Fruit fly (Drosophila melanogaster): ENCODE results near the gene Efa6.

The Efa6 gene

DNA sequence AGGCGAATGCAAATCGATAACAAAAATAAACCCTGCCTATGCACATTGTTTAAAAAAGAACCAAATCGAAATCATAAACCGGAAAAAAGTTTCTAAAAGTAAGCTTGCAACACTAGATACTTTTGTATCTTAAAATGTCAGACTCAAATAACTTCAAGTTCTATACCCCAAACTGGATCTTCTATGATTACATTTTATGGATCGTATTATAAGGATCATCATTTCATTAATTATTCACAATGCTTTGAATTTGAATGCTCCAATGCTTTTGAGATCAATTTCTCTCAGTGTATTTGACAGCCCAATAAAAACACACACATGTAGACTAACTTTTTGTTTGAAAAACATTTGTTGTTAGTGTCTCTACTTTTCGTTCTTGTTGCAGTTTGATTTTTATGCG, 6.7 kb downstream of the Efa6 start:
- TF ChIP-seq gem (tag; optimal IDR thresholded peaks at IDR 0.05) (peak; percentile 19), Drgx (GFP tag; IDR thresholded peaks at IDR 0.05) (0 out of 2 replicates have a peak, but pooled peaks have one; percentile 59), Sin3A (optimal IDR thresholded peaks at IDR 0.05) (no peak)

DNA sequence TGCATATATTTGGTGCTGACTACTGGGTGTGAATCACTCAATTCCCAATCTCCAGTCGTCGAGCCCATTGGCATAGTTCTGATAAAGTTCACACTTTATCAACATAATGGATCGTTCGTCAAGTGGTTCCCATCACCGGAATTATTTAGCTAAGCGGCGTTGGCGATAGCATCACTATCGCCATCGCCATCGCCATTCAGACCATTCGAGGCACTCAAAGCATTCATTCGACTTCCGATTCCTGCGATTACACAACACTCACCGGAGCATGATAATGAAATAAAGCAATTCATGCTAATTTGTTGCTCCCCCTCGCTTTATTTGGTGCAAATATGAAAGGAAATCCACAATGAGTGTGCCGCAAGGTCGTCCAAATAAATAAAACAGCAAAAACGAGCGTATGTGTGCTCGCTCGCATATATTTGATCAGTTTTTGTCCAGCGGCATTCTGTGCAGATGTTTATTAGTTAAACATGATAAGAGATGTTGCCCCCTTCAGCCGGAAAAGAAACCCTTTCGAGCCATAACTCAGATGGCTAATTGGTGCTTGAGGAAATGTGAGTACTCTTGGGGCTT, 7.8 kb downstream of the Efa6 start:
- peak; percentile 59 for TF ChIP-seq Med (GFP tag)
- TF ChIP-seq Abd-B (GFP tag; optimal IDR thresholded peaks at IDR 0.05): no peak
- TF ChIP-seq cg (GFP tag; optimal IDR thresholded peaks at IDR 0.05): no peak
- TF ChIP-seq Deaf1 (tag; optimal IDR thresholded peaks at IDR 0.05): no peak
- peak; percentile 68 for TF ChIP-seq lab (GFP tag; optimal IDR thresholded peaks at IDR 0.05)
- no peak for TF ChIP-seq Dll (GFP tag; IDR thresholded peaks at IDR 0.05; ENCODE audit: partially characterized antibody)
- TF ChIP-seq BtbVII (GFP tag; optimal IDR thresholded peaks at IDR 0.05): no peak
- TF ChIP-seq Sry-δ (GFP tag; optimal IDR thresholded peaks at IDR 0.05): no peak
- peak; percentile 71 for TF ChIP-seq sens (GFP tag)
- no peak for TF ChIP-seq zf30C (GFP tag; optimal IDR thresholded peaks at IDR 0.05)
- no peak for TF ChIP-seq Hey (tag; optimal IDR thresholded peaks at IDR 0.05)
- TF ChIP-seq CG14014 (GFP tag; IDR thresholded peaks at IDR 0.05): no peak
- TF ChIP-seq Ssrp (tag; optimal IDR thresholded peaks at IDR 0.05): no peak
- TF ChIP-seq CG9437 (GFP tag; optimal IDR thresholded peaks at IDR 0.05): no peak
- no peak for TF ChIP-seq ttk (GFP tag; IDR thresholded peaks at IDR 0.05)
- no peak for TF ChIP-seq CG11723 (GFP tag; optimal IDR thresholded peaks at IDR 0.05)
- no peak for TF ChIP-seq CG14050 (GFP tag; IDR thresholded peaks at IDR 0.05)
- TF ChIP-seq CG12769 (tag; optimal IDR thresholded peaks at IDR 0.05): peak; percentile 45
- TF ChIP-seq usp (GFP tag; optimal IDR thresholded peaks at IDR 0.05): no peak
- TF ChIP-seq CG11398 (GFP tag; optimal IDR thresholded peaks at IDR 0.05): no peak
- TF ChIP-seq ind (GFP tag; optimal IDR thresholded peaks at IDR 0.05): no peak
- no peak for TF ChIP-seq Bteb2 (GFP tag; optimal IDR thresholded peaks at IDR 0.05)
- TF ChIP-seq Pdp1 (GFP tag; optimal IDR thresholded peaks at IDR 0.05): peak in 1 of 2 experiments; percentile 96
- no peak for TF ChIP-seq gt (GFP tag; IDR thresholded peaks at IDR 0.05)
- no peak for TF ChIP-seq ase (GFP tag; IDR thresholded peaks at IDR 0.05)
- TF ChIP-seq Doc3 (GFP tag; IDR thresholded peaks at IDR 0.05; ENCODE audit: partially characterized antibody): no peak
- no peak for TF ChIP-seq cad (GFP tag; optimal IDR thresholded peaks at IDR 0.05)
- peak; percentile 26 for TF ChIP-seq Vsx1 (GFP tag; optimal IDR thresholded peaks at IDR 0.05)
- no peak for TF ChIP-seq ro (GFP tag; IDR thresholded peaks at IDR 0.05)
- TF ChIP-seq zfh1 (GFP tag; IDR thresholded peaks at IDR 0.05): no peak
- TF ChIP-seq bsh (GFP tag; optimal IDR thresholded peaks at IDR 0.05): no peak
- no peak for TF ChIP-seq BEAF-32 (GFP tag; optimal IDR thresholded peaks at IDR 0.05)
- no peak for TF ChIP-seq trem (tag; optimal IDR thresholded peaks at IDR 0.05)
- no peak for TF ChIP-seq CkIIα-i1 (GFP tag; IDR thresholded peaks at IDR 0.05)
- peak; percentile 4 for TF ChIP-seq CG3281 (GFP tag; optimal IDR thresholded peaks at IDR 0.05)
- peak; percentile 62 for TF ChIP-seq mirr (GFP tag; optimal IDR thresholded peaks at IDR 0.05)
- no peak for TF ChIP-seq CG18764 (GFP tag; optimal IDR thresholded peaks at IDR 0.05)
- TF ChIP-seq gcm (GFP tag; optimal IDR thresholded peaks at IDR 0.05): no peak
- no peak for TF ChIP-seq inv (GFP tag; IDR thresholded peaks at IDR 0.05; ENCODE audit: partially characterized antibody)
- TF ChIP-seq Hr3 (GFP tag; optimal IDR thresholded peaks at IDR 0.05): no peak
- TF ChIP-seq CG10274 (GFP tag; optimal IDR thresholded peaks at IDR 0.05): no peak
- no peak for TF ChIP-seq ssp (GFP tag; IDR thresholded peaks at IDR 0.05)
- no peak for TF ChIP-seq CG10321 (GFP tag; IDR thresholded peaks at IDR 0.05)
- no peak for TF ChIP-seq Dek (tag; optimal IDR thresholded peaks at IDR 0.05)
- peak; percentile 86 for TF ChIP-seq sd (tag; optimal IDR thresholded peaks at IDR 0.05)
- no peak for TF ChIP-seq Spps (tag; optimal IDR thresholded peaks at IDR 0.05)
- TF ChIP-seq maf-S (GFP tag; optimal IDR thresholded peaks at IDR 0.05): no peak
